Worm (Caenorhabditis elegans): ENCODE measurements around the gene nlp-2.
A peak's percentile ranks its signal among the peaks of the same experiment; 100 is the strongest.

The nlp-2 gene

ce11 chrX:2317480-2317879, 27.1 kb downstream of the nlp-2 start:
- TF ChIP-seq B0336.3 (GFP tag; IDR thresholded peaks at IDR 0.05) (no peak), hlh-26 (GFP tag; conservative IDR thresholded peaks at IDR 0.05) (no peak), ztf-26 (tag; optimal IDR thresholded peaks at IDR 0.05) (no peak), cebp-1 (GFP tag; IDR thresholded peaks at IDR 0.05) (no peak), cebp-1 (tag; optimal IDR thresholded peaks at IDR 0.05) (peak; percentile 64), unc-130 (GFP tag; optimal IDR thresholded peaks at IDR 0.05) (no peak)

ce11 chrX:2316859-2317258, 27.7 kb downstream of the nlp-2 start:
- TF ChIP-seq zfh-2 (GFP tag; conservative IDR thresholded peaks at IDR 0.05): peak; percentile 76
- TF ChIP-seq attf-3 (GFP tag; conservative IDR thresholded peaks at IDR 0.05): no peak
- 0 out of 2 replicates have a peak, but pooled peaks have one; percentile 20 for TF ChIP-seq ztf-28 (GFP tag; IDR thresholded peaks at IDR 0.05)
- TF ChIP-seq tbp1 (GFP tag; optimal IDR thresholded peaks at IDR 0.05): no peak

ce11 chrX:2316205-2316604, 28.4 kb downstream of the nlp-2 start:
- peak; percentile 35; the same call in 1 of the 2 replicates for TF ChIP-seq hmg-1.2 (GFP tag; IDR thresholded peaks at IDR 0.05)
- no peak for TF ChIP-seq snpc-3.4 (tag; optimal IDR thresholded peaks at IDR 0.05)
- 0 out of 2 replicates have a peak, but pooled peaks have one; percentile 31 for TF ChIP-seq hsf-1 (GFP tag; IDR thresholded peaks at IDR 0.05)

ce11 chrX:2304496-2304895, 40.1 kb downstream of the nlp-2 start:
- no peak for TF ChIP-seq Y56A3A.18 (GFP tag; IDR thresholded peaks at IDR 0.05)
- TF ChIP-seq rcor-1 (GFP tag; IDR thresholded peaks at IDR 0.05): no peak
- TF ChIP-seq zfh-2 (GFP tag; conservative IDR thresholded peaks at IDR 0.05): no peak
- TF ChIP-seq B0035.1 (tag; optimal IDR thresholded peaks at IDR 0.05): no peak
- TF ChIP-seq ztf-26 (tag; optimal IDR thresholded peaks at IDR 0.05): no peak
- no peak for TF ChIP-seq nfyb-1 (GFP tag; IDR thresholded peaks at IDR 0.05)
- no peak for TF ChIP-seq egl-44 (GFP tag; IDR thresholded peaks at IDR 0.05)
- no peak for TF ChIP-seq B0336.3 (GFP tag; IDR thresholded peaks at IDR 0.05)
- TF ChIP-seq ZK185.1 (tag; optimal IDR thresholded peaks at IDR 0.05; ENCODE audit: poor library complexity, severe bottlenecking): no peak
- TF ChIP-seq ceh-79 (tag; optimal IDR thresholded peaks at IDR 0.05): no peak
- TF ChIP-seq nfya-1 (tag; optimal IDR thresholded peaks at IDR 0.05; ENCODE audit: borderline replicate concordance, insufficient read depth): no peak
- no peak for TF ChIP-seq nhr-90 (tag; optimal IDR thresholded peaks at IDR 0.05)

ce11 chrX:2303253-2303652, 41.3 kb downstream of the nlp-2 start:
- TF ChIP-seq ztf-3 (GFP tag; optimal IDR thresholded peaks at IDR 0.05) (no peak), lsl-1 (GFP tag; optimal IDR thresholded peaks at IDR 0.05) (no peak), sdz-38 (tag; optimal IDR thresholded peaks at IDR 0.05) (no peak), madf-3 (GFP tag; IDR thresholded peaks at IDR 0.05) (no peak), chd-7 (tag; optimal IDR thresholded peaks at IDR 0.05) (no peak), akir-1 (GFP tag; optimal IDR thresholded peaks at IDR 0.05) (no peak), ceh-91 (GFP tag; IDR thresholded peaks at IDR 0.05) (no peak), lin-54 (GFP tag; optimal IDR thresholded peaks at IDR 0.05) (no peak), repo-1 (tag; optimal IDR thresholded peaks at IDR 0.05) (no peak), Y56A3A.18 (GFP tag; IDR thresholded peaks at IDR 0.05) (no peak), snpc-1.3 (tag; optimal IDR thresholded peaks at IDR 0.05; ENCODE audit: insufficient read depth) (no peak)

All from whole organism, young adult.